Fruit fly (Drosophila melanogaster) whole organism, adult: Measurements from ENCODE around the gene CG33252.

ENCODE experiments used
- CG14711 ChIP-seq: fragments of 200-800 bp; sonication (Bioruptor generic); optimal IDR thresholded peaks from 2 replicates; lab custom pipeline; 2018; ENCODE audit warnings: missing biosample characterization, mild to moderate bottlenecking, missing genetic modification characterization, moderate library complexity
- Mnt ChIP-seq: fragments of 200-800 bp; sonication (Bioruptor generic); optimal IDR thresholded peaks from 2 replicates; lab custom pipeline; 2016; ENCODE audit warnings: missing biosample characterization, mild to moderate bottlenecking, missing genetic modification characterization
- toe ChIP-seq: fragments of 200-800 bp; sonication (Bioruptor generic); optimal IDR thresholded peaks from 2 replicates; lab custom pipeline; 2016; ENCODE audit warnings: missing biosample characterization, missing genetic modification characterization

DNA sequence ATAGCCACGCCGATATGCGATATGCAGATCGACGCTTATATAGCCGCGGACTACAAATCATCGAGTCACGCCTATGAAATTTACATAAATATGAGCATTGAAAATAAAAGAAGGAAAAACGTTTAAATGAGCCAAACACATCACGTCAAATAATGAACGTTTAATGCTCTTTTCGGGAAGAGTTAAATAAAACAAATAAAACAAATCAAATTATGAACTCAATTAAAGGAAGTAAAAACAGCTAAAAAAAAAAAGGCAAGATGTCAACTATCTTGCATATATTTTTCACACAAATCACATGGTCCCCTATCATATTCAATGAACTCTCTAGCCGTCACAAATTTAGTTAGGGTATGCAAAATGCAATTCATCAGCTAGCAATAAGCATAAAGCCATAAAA, 29.4 kb downstream of the CG33252 start:
- no peak for TF ChIP-seq CG14711 (tag; lab: Kevin White, UChicago)
- TF ChIP-seq Mnt (GFP tag; lab: Kevin White, UChicago) = no peak
- TF ChIP-seq toe (GFP tag; lab: Kevin White, UChicago) = no peak
